Worm (Caenorhabditis elegans) whole organism, L3 larva: ENCODE results near the gene cogc-6.

ENCODE experiments used
- ZK546.5 ChIP-seq: sonication (generic microtip); optimal IDR thresholded peaks from 2 replicates; lab custom pipeline; 2017; ENCODE audit warnings: missing biosample characterization, missing genetic modification characterization
- aly-2 ChIP-seq: fragments of 150-350 bp; optimal IDR thresholded peaks from 2 replicates; lab custom pipeline; 2014; ENCODE audit warnings: missing biosample characterization, missing genetic modification characterization
- ama-1 ChIP-seq: fragments of 150-350 bp; optimal IDR thresholded peaks from 2 replicates; lab custom pipeline; 2018
- ceh-16 ChIP-seq: sonication (generic microtip); optimal IDR thresholded peaks from 2 replicates; lab custom pipeline; 2017; ENCODE audit warnings: missing biosample characterization, missing genetic modification characterization
- ceh-82 ChIP-seq: fragments of 150-350 bp; optimal IDR thresholded peaks from 2 replicates; lab custom pipeline; 2014; ENCODE audit warnings: missing biosample characterization, missing genetic modification characterization
- ceh-9 ChIP-seq: sonication (generic microtip); optimal IDR thresholded peaks from 2 replicates; lab custom pipeline; 2018; ENCODE audit warnings: missing biosample characterization, missing genetic modification characterization
- egl-5 ChIP-seq: fragments of 150-350 bp; optimal IDR thresholded peaks from 2 replicates; lab custom pipeline; 2017; ENCODE audit warnings: missing biosample characterization, missing genetic modification reagents, missing genetic modification characterization, inconsistent platforms
- elt-1 ChIP-seq: fragments of 150-350 bp; optimal IDR thresholded peaks from 2 replicates; lab custom pipeline; 2014; ENCODE audit warnings: missing biosample characterization, missing genetic modification characterization
- elt-2 ChIP-seq: sonication (generic microtip); optimal IDR thresholded peaks from 2 replicates; lab custom pipeline; 2016; ENCODE audit warnings: missing genetic modification reagents, mild to moderate bottlenecking, missing genetic modification characterization, missing compliant biosample characterization
- eor-1 ChIP-seq, 2 experiments: fragments of 150-350 bp; optimal IDR thresholded peaks; 2 replicates each; lab custom pipeline; 2014 to 2018; ENCODE audit warnings: missing biosample characterization in 2 of 2, missing genetic modification characterization in 2 of 2
- fkh-10 ChIP-seq: sonication (generic microtip); optimal IDR thresholded peaks from 2 replicates; lab custom pipeline; 2017; ENCODE audit warnings: missing biosample characterization, missing genetic modification reagents, missing genetic modification characterization
- fkh-2 ChIP-seq: fragments of 150-350 bp; optimal IDR thresholded peaks from 2 replicates; lab custom pipeline; 2014; ENCODE audit warnings: missing biosample characterization, missing genetic modification reagents, missing genetic modification characterization
- fos-1 ChIP-seq: fragments of 150-350 bp; optimal IDR thresholded peaks from 2 replicates; lab custom pipeline; 2014; ENCODE audit warnings: missing biosample characterization, missing genetic modification characterization
- hmg-11 ChIP-seq: sonication (generic microtip); optimal IDR thresholded peaks from 2 replicates; lab custom pipeline; 2016; ENCODE audit warnings: missing genetic modification characterization, missing compliant biosample characterization
- jun-1 ChIP-seq: fragments of 150-350 bp; optimal IDR thresholded peaks from 2 replicates; lab custom pipeline; 2014; ENCODE audit warnings: missing biosample characterization, missing genetic modification reagents, missing genetic modification characterization
- lin-15B ChIP-seq: fragments of 150-350 bp; optimal IDR thresholded peaks from 2 replicates; lab custom pipeline; 2014; ENCODE audit warnings: missing biosample characterization, missing genetic modification characterization
- lin-39 ChIP-seq: fragments of 150-350 bp; optimal IDR thresholded peaks from 2 replicates; lab custom pipeline; 2018; ENCODE audit warnings: missing biosample characterization, missing genetic modification reagents, missing genetic modification characterization
- lsy-12 ChIP-seq: sonication (generic microtip); optimal IDR thresholded peaks from 2 replicates; lab custom pipeline; 2016; ENCODE audit warnings: mild to moderate bottlenecking, missing genetic modification characterization, missing compliant biosample characterization
- mdl-1 ChIP-seq: fragments of 150-350 bp; optimal IDR thresholded peaks from 2 replicates; lab custom pipeline; 2014; ENCODE audit warnings: missing biosample characterization, missing genetic modification characterization
- mml-1 ChIP-seq: fragments of 150-350 bp; sonication (generic microtip); optimal IDR thresholded peaks from 3 replicates; lab custom pipeline; 2014; ENCODE audit warnings: missing biosample characterization, missing genetic modification characterization
- nfya-1 ChIP-seq: sonication (generic microtip); optimal IDR thresholded peaks from 2 replicates; lab custom pipeline; 2017; ENCODE audit warnings: missing genetic modification characterization, mild to moderate bottlenecking, missing compliant biosample characterization, antibody characterized with exemption, moderate library complexity; ENCODE audit not compliant: insufficient read depth
- nhr-11 ChIP-seq: fragments of 150-350 bp; optimal IDR thresholded peaks from 2 replicates; lab custom pipeline; 2014; ENCODE audit warnings: missing biosample characterization, missing genetic modification characterization
- nhr-12 ChIP-seq: fragments of 150-350 bp; optimal IDR thresholded peaks from 2 replicates; lab custom pipeline; 2014; ENCODE audit warnings: missing biosample characterization, missing genetic modification characterization
- nhr-23 ChIP-seq: fragments of 150-350 bp; optimal IDR thresholded peaks from 2 replicates; lab custom pipeline; 2014; ENCODE audit warnings: missing biosample characterization, missing genetic modification reagents, missing genetic modification characterization
- nhr-237 ChIP-seq: fragments of 150-350 bp; optimal IDR thresholded peaks from 2 replicates; lab custom pipeline; 2014; ENCODE audit warnings: missing biosample characterization, missing genetic modification characterization
- nhr-25 ChIP-seq: sonication (generic microtip); optimal IDR thresholded peaks from 2 replicates; lab custom pipeline; 2017; ENCODE audit warnings: missing biosample characterization, missing genetic modification characterization
- nhr-28 ChIP-seq: fragments of 150-350 bp; optimal IDR thresholded peaks from 2 replicates; lab custom pipeline; 2014; ENCODE audit warnings: missing biosample characterization, missing genetic modification characterization
- nhr-43 ChIP-seq: sonication (generic microtip); optimal IDR thresholded peaks from 2 replicates; lab custom pipeline; 2016; ENCODE audit warnings: mild to moderate bottlenecking, missing genetic modification characterization, missing compliant biosample characterization; ENCODE audit not compliant: poor library complexity, severe bottlenecking
- nhr-77 ChIP-seq: fragments of 150-350 bp; optimal IDR thresholded peaks from 2 replicates; lab custom pipeline; 2014; ENCODE audit warnings: missing biosample characterization, missing genetic modification characterization
- pha-4 ChIP-seq: fragments of 150-350 bp; optimal IDR thresholded peaks from 2 replicates; lab custom pipeline; 2014; ENCODE audit warnings: missing biosample characterization, missing genetic modification reagents, missing genetic modification characterization
- pqm-1 ChIP-seq: fragments of 150-350 bp; optimal IDR thresholded peaks from 2 replicates; lab custom pipeline; 2017; ENCODE audit warnings: missing biosample characterization, missing genetic modification characterization, inconsistent platforms
- sea-2 ChIP-seq: fragments of 150-350 bp; sonication (generic microtip); optimal IDR thresholded peaks from 4 replicates; lab custom pipeline; 2014; ENCODE audit warnings: missing biosample characterization, missing genetic modification reagents, missing genetic modification characterization
- skn-1 ChIP-seq: fragments of 150-350 bp; optimal IDR thresholded peaks from 2 replicates; lab custom pipeline; 2014; ENCODE audit warnings: missing biosample characterization, missing genetic modification characterization
- tbx-2 ChIP-seq: sonication (generic microtip); optimal IDR thresholded peaks from 2 replicates; lab custom pipeline; 2016; ENCODE audit warnings: mild to moderate bottlenecking, missing genetic modification characterization, missing compliant biosample characterization
- unc-39 ChIP-seq: sonication (generic microtip); optimal IDR thresholded peaks from 4 replicates; lab custom pipeline; 2017; ENCODE audit warnings: missing biosample characterization, missing genetic modification characterization
- zag-1 ChIP-seq: fragments of 150-350 bp; optimal IDR thresholded peaks from 2 replicates; lab custom pipeline; 2014; ENCODE audit warnings: missing biosample characterization, missing genetic modification characterization
- ztf-11 ChIP-seq: fragments of 150-350 bp; optimal IDR thresholded peaks from 2 replicates; lab custom pipeline; 2014; ENCODE audit warnings: missing biosample characterization, missing genetic modification characterization

cogc-6 gene

DNA sequence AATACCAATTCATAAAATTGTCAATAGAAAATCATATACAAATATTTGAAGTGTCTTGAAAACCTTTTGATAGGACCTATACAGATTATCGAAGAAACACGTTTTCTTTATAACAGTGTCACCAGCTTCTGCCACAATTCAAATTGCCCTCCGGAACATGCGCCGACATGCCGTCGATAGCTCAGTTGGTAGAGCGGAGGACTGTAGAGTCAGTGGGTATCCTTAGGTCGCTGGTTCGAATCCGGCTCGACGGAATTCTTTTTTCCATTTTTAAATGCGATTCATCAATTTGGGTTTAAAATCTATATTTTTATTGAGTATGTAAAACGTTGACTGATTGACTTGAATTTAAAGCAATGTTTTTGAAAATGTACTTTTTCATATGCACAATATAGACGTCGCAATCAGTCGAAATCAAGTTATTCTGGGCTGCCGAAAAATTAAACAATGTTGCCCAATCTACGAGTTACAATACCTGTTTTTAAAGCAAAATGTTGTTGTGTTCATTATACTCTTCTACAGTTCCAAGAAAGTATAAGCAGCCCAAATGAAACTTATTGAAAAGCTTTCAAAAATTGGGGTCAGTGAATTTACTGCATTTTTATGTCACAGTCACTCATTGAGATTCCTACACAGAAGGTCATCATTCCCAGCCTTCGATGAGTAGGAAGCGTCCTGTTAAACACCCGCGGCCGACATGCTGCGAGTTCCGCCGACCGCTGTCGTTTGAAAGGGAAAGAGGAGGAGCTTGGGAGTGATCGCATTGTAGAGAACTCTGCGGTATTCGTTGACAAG, 26.4 kb upstream of the cogc-6 start (continued):
- no peak for TF ChIP-seq eor-1 (tag; optimal IDR thresholded peaks at IDR 0.05; lab: Kevin White, UChicago)
- TF ChIP-seq nhr-77 (tag; lab: Kevin White, UChicago): peak; percentile 78
- TF ChIP-seq unc-39 (tag; lab: Kevin White, UChicago): no peak
- TF ChIP-seq fkh-10 (GFP tag; lab: Kevin White, UChicago): no peak
- TF ChIP-seq mml-1 (tag; lab: Kevin White, UChicago): no peak
- no peak for TF ChIP-seq egl-5 (tag; lab: Kevin White, UChicago)
- peak; percentile 53 for TF ChIP-seq lsy-12
- TF ChIP-seq aly-2 (tag; lab: Kevin White, UChicago): no peak
- no peak for TF ChIP-seq ztf-11
- no peak for TF ChIP-seq skn-1 (tag; lab: Kevin White, UChicago)
- peak; percentile 48 for TF ChIP-seq fos-1
- TF ChIP-seq nhr-23 (tag; lab: Kevin White, UChicago): peak; percentile 85
- TF ChIP-seq nhr-237: no peak
- TF ChIP-seq hmg-11 (tag; lab: Kevin White, UChicago): no peak
- peak; percentile 20 for TF ChIP-seq pha-4 (tag; lab: Kevin White, UChicago)
- TF ChIP-seq elt-1 (tag; lab: Kevin White, UChicago): no peak
- no peak for TF ChIP-seq ceh-9
- TF ChIP-seq zag-1: no peak
- TF ChIP-seq mdl-1 (tag; lab: Kevin White, UChicago): no peak
- no peak for TF ChIP-seq nhr-12 (tag; lab: Kevin White, UChicago)
- peak; percentile 62 for TF ChIP-seq nhr-25
- TF ChIP-seq sea-2: no peak
- TF ChIP-seq ama-1 (lab: Kevin White, UChicago): peak; percentile 95
- TF ChIP-seq fkh-2: no peak
- no peak for TF ChIP-seq lin-39 (tag; lab: Kevin White, UChicago)
- TF ChIP-seq tbx-2: peak; percentile 14
- TF ChIP-seq, all 47 proteins: peak for 22

DNA sequence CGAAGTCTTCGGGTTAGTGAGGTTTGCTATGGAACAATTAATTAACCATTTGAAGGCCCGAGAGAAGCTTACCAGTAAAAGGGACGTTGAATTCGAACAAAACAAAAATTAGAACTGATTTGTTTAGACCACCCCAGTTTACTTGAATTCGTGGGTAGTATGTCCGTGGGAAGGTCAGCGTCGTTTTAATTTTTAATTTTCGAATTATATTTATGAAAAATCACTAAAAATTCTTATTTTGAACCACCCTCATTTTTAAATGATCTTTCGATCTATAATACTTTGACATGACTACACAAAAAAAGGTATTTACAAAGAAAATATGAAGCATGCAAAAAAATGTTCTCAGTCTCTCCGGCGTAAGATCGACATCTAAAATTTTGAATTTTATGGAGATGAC, 24.3 kb upstream of the cogc-6 start, which contains the start of gene C16D9.5:
TSS of gene C16D9.5 (minus strand) at position 101 of the 400 bp plus-strand sequence.
- TF ChIP-seq ceh-82 (tag; lab: Kevin White, UChicago) (no peak), lsy-12 (no peak), ama-1 (lab: Kevin White, UChicago) (no peak), sea-2 (no peak), ceh-16 (tag; lab: Kevin White, UChicago) (no peak), nfya-1 (tag; lab: Kevin White, UChicago) (no peak), hmg-11 (tag; lab: Kevin White, UChicago) (no peak), lin-15B (tag; lab: Kevin White, UChicago) (no peak), mml-1 (tag; lab: Kevin White, UChicago) (no peak), jun-1 (tag; lab: Kevin White, UChicago) (no peak), pqm-1 (tag; lab: Kevin White, UChicago) (no peak), nhr-43 (tag; lab: Kevin White, UChicago) (no peak), pha-4 (tag; lab: Kevin White, UChicago) (no peak), skn-1 (tag; lab: Kevin White, UChicago) (no peak), ztf-11 (no peak), zag-1 (no peak), fkh-10 (GFP tag; lab: Kevin White, UChicago) (no peak), nhr-28 (tag; lab: Kevin White, UChicago) (no peak)
- TF ChIP-seq, all 47 proteins: peak for 0

DNA sequence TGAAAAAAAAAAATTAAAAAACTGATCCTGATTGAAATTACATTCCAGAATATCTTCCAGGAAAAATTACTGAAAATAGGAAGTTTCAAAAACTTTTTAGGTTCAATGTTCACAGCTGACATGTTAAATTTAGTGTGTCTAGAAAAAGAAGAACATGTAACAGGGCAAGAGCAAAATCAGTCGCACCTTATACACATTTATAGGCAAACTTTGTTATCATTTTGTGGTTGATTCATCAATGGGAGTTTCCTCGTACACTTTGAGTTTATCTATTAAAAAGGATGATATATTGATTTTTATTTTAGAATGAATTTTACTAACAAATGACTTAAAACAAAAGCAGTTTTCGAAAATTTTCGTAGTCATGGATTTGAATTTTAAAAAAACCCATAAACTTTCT, 22.1 kb upstream of the cogc-6 start:
- peak; percentile 38 for TF ChIP-seq pqm-1 (tag; lab: Kevin White, UChicago)
- no peak for TF ChIP-seq nhr-11 (tag; lab: Kevin White, UChicago)
- peak; percentile 63 for TF ChIP-seq elt-2 (tag; lab: Kevin White, UChicago)

DNA sequence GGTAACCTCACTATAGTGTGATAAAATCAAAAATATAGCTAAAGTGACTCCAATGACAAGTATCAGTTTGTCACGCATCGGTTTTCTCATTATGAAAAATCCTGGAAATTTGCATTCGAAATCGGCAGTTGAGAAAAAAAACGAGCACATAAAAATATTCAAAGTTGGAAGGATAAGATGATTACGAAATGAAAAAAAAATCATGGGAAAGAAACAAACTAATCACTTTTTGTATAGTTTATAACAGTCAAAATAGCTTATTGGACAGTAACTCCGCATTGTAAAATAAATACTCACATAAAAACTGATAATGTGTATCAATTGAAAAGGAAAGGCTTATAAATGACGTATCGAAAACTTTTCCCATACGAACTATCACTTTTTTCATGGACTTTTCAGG, 21.7 kb upstream of the cogc-6 start, which contains the start of gene C16D9.4:
TSS of gene C16D9.4 (minus strand) at position 101 of the 400 bp plus-strand sequence.
- no peak for TF ChIP-seq hmg-11 (tag; lab: Kevin White, UChicago)
- TF ChIP-seq nfya-1 (tag; lab: Kevin White, UChicago): no peak
- TF ChIP-seq mml-1 (tag; lab: Kevin White, UChicago): no peak
- no peak for TF ChIP-seq lsy-12
- TF ChIP-seq fkh-10 (GFP tag; lab: Kevin White, UChicago): no peak
- TF ChIP-seq ZK546.5: no peak
- no peak for TF ChIP-seq sea-2
- TF ChIP-seq nhr-25: no peak
- TF ChIP-seq pqm-1 (tag; lab: Kevin White, UChicago): no peak
- no peak for TF ChIP-seq ceh-82 (tag; lab: Kevin White, UChicago)
- no peak for TF ChIP-seq aly-2 (tag; lab: Kevin White, UChicago)
- no peak for TF ChIP-seq nhr-11 (tag; lab: Kevin White, UChicago)
- TF ChIP-seq jun-1 (tag; lab: Kevin White, UChicago): no peak
- TF ChIP-seq elt-1 (tag; lab: Kevin White, UChicago): no peak
- no peak for TF ChIP-seq ceh-16 (tag; lab: Kevin White, UChicago)
- no peak for TF ChIP-seq ceh-9
- TF ChIP-seq zag-1: no peak
- TF ChIP-seq, all 47 proteins: peak for 0
